Worm (Caenorhabditis elegans) whole organism, early embryonic: ENCODE measurements around the gene srlf-1.

Experiments used
- B0310.2 ChIP-seq: sonication (generic microtip); optimal IDR thresholded peaks from 2 replicates; lab custom pipeline; 2016; ENCODE audit warnings: mild to moderate bottlenecking, missing genetic modification characterization, missing compliant biosample characterization
- F13C5.2 ChIP-seq: sonication (generic microtip); optimal IDR thresholded peaks from 2 replicates; lab custom pipeline; 2017; ENCODE audit warnings: mild to moderate bottlenecking, missing genetic modification characterization, inconsistent platforms, missing compliant biosample characterization
- aly-1 ChIP-seq: sonication (generic microtip); optimal IDR thresholded peaks from 2 replicates; lab custom pipeline; 2016; ENCODE audit warnings: missing genetic modification characterization, missing compliant biosample characterization
- ama-1 ChIP-seq: fragments of 150-350 bp; optimal IDR thresholded peaks from 2 replicates; lab custom pipeline; 2014
- ceh-13 ChIP-seq: fragments of 200-800 bp; sonication (Bioruptor generic); optimal IDR thresholded peaks from 2 replicates; lab custom pipeline; 2018; ENCODE audit warnings: mild to moderate bottlenecking, missing genetic modification characterization, missing compliant biosample characterization
- ceh-36 ChIP-seq: sonication (generic microtip); optimal IDR thresholded peaks from 2 replicates; lab custom pipeline; 2016; ENCODE audit warnings: missing genetic modification characterization, inconsistent platforms, missing compliant biosample characterization
- ets-7 ChIP-seq: sonication (generic microtip); optimal IDR thresholded peaks from 2 replicates; lab custom pipeline; 2016; ENCODE audit warnings: missing genotype, missing genetic modification characterization, missing compliant biosample characterization
- flt-1 ChIP-seq: fragments of 200-800 bp; sonication (Bioruptor generic); IDR thresholded peaks from 2 replicates; pipeline ENCODE4 v1.3.6; 2022; ENCODE audit warnings: missing genetic modification characterization, missing compliant biosample characterization
- hmbx-1 ChIP-seq: sonication (generic microtip); optimal IDR thresholded peaks from 2 replicates; lab custom pipeline; 2016; ENCODE audit warnings: mild to moderate bottlenecking, missing genetic modification characterization, missing compliant biosample characterization
- hmg-4 ChIP-seq: fragments of 200-800 bp; sonication (Bioruptor generic); optimal IDR thresholded peaks from 2 replicates; lab custom pipeline; 2018; ENCODE audit warnings: mild to moderate bottlenecking, missing genetic modification characterization, missing compliant biosample characterization
- hnd-1 ChIP-seq: sonication (generic microtip); optimal IDR thresholded peaks from 2 replicates; lab custom pipeline; 2016; ENCODE audit warnings: missing genetic modification characterization, missing compliant biosample characterization
- pes-1 ChIP-seq: fragments of 200-800 bp; sonication (Bioruptor generic); IDR thresholded peaks from 2 replicates; pipeline ENCODE4 v1.3.6; 2022; ENCODE audit warnings: missing genetic modification reagents, missing genetic modification characterization, missing compliant biosample characterization
- scrt-1 ChIP-seq: fragments of 200-800 bp; sonication (Bioruptor generic); IDR thresholded peaks from 2 replicates; pipeline ENCODE4 v1.3.6; 2022; ENCODE audit warnings: missing genetic modification characterization, missing compliant biosample characterization
- sea-1 ChIP-seq: fragments of 200-800 bp; sonication (Bioruptor generic); conservative IDR thresholded peaks from 2 replicates; pipeline ENCODE4 v1.3.6; 2022; ENCODE audit warnings: missing genetic modification characterization, missing compliant biosample characterization
- tbx-11 ChIP-seq: fragments of 200-800 bp; sonication (Bioruptor generic); IDR thresholded peaks from 2 replicates; pipeline ENCODE4 v1.3.6; 2022; ENCODE audit warnings: missing genetic modification characterization, missing compliant biosample characterization
- tbx-37 ChIP-seq: fragments of 200-800 bp; sonication (Bioruptor generic); conservative IDR thresholded peaks from 2 replicates; pipeline ENCODE4 v1.3.6; 2022; ENCODE audit warnings: missing genetic modification reagents, missing genetic modification characterization, missing compliant biosample characterization
- tra-4 ChIP-seq: sonication (generic microtip); optimal IDR thresholded peaks from 2 replicates; lab custom pipeline; 2017; ENCODE audit warnings: missing genetic modification characterization, missing compliant biosample characterization

srlf-1 gene

ce11 chrII:7790324-7790898 lies at the start of gene srlf-1:
TSS of gene srlf-1 (plus strand) at chrII:7790591.
- TF ChIP-seq ama-1 = peak; percentile 68
- no peak for TF ChIP-seq tra-4 (tag; lab: Kevin White, UChicago)

ce11 chrII:7753500-7753899 lies 36.9 kb upstream of the srlf-1 start, which contains the start of gene trx-1:
TSS of gene trx-1 (minus strand) at chrII:7753600.
- no peak for TF ChIP-seq ceh-13 (GFP tag; lab: Kevin White, UChicago)
- TF ChIP-seq flt-1 (GFP tag; lab: Robert Waterston, UW) = no peak
- TF ChIP-seq hnd-1 (tag; lab: Kevin White, UChicago) = no peak
- TF ChIP-seq tra-4 (tag; lab: Kevin White, UChicago) = no peak
- no peak for TF ChIP-seq tbx-11 (GFP tag; lab: Robert Waterston, UW)
- no peak for TF ChIP-seq pes-1 (GFP tag; lab: Robert Waterston, UW)
- no peak for TF ChIP-seq hmg-4 (GFP tag; lab: Kevin White, UChicago)
- TF ChIP-seq hmbx-1 (tag; lab: Kevin White, UChicago) = no peak
- TF ChIP-seq F13C5.2 (tag; lab: Kevin White, UChicago) = no peak
- no peak for TF ChIP-seq sea-1 (GFP tag; lab: Robert Waterston, UW)
- no peak for TF ChIP-seq aly-1 (tag; lab: Kevin White, UChicago)
- no peak for TF ChIP-seq ets-7 (tag; lab: Kevin White, UChicago)
- no peak for TF ChIP-seq B0310.2
- no peak for TF ChIP-seq tbx-37
- TF ChIP-seq ama-1 = no peak
- no peak for TF ChIP-seq scrt-1 (GFP tag; lab: Robert Waterston, UW)
- TF ChIP-seq ceh-36 (tag; lab: Kevin White, UChicago) = no peak

ce11 chrII:7755116-7755571 lies 35.2 kb upstream of the srlf-1 start, which contains the start of the genes B0228.6 and B0228.1:
TSS of gene B0228.6 (minus strand) at chrII:7755166.
TSS of gene B0228.1 (plus strand) at chrII:7755343.
- TF ChIP-seq flt-1 (GFP tag; lab: Robert Waterston, UW) = no peak
- no peak for TF ChIP-seq ceh-36 (tag; lab: Kevin White, UChicago)
- TF ChIP-seq sea-1 (GFP tag; lab: Robert Waterston, UW) = no peak
- TF ChIP-seq tra-4 (tag; lab: Kevin White, UChicago) = no peak
- TF ChIP-seq scrt-1 (GFP tag; lab: Robert Waterston, UW) = no peak
- TF ChIP-seq ama-1 = no peak
- TF ChIP-seq tbx-11 (GFP tag; lab: Robert Waterston, UW) = no peak
- TF ChIP-seq hnd-1 (tag; lab: Kevin White, UChicago) = no peak
- TF ChIP-seq pes-1 (GFP tag; lab: Robert Waterston, UW) = no peak
- TF ChIP-seq tbx-37 = no peak
- TF ChIP-seq hmg-4 (GFP tag; lab: Kevin White, UChicago) = no peak
- TF ChIP-seq ets-7 (tag; lab: Kevin White, UChicago) = no peak
- TF ChIP-seq hmbx-1 (tag; lab: Kevin White, UChicago) = no peak
- TF ChIP-seq B0310.2 = no peak
- no peak for TF ChIP-seq F13C5.2 (tag; lab: Kevin White, UChicago)
- no peak for TF ChIP-seq ceh-13 (GFP tag; lab: Kevin White, UChicago)
- no peak for TF ChIP-seq aly-1 (tag; lab: Kevin White, UChicago)

- no peak for TF ChIP-seq tra-4 (tag; lab: Kevin White, UChicago)
- no peak for TF ChIP-seq ama-1
- TF ChIP-seq ceh-13 (GFP tag; lab: Kevin White, UChicago) = peak; percentile 45
- TF ChIP-seq hnd-1 (tag; lab: Kevin White, UChicago) = peak; percentile 20
- peak; percentile 69 for TF ChIP-seq scrt-1 (GFP tag; lab: Robert Waterston, UW)
- TF ChIP-seq tbx-11 (GFP tag; lab: Robert Waterston, UW) = peak; percentile 64
- TF ChIP-seq aly-1 (tag; lab: Kevin White, UChicago) = no peak
- no peak for TF ChIP-seq F13C5.2 (tag; lab: Kevin White, UChicago)
- TF ChIP-seq sea-1 (GFP tag; lab: Robert Waterston, UW) = peak; percentile 78
- TF ChIP-seq B0310.2 = no peak
- no peak for TF ChIP-seq pes-1 (GFP tag; lab: Robert Waterston, UW)
- no peak for TF ChIP-seq ets-7 (tag; lab: Kevin White, UChicago)
- no peak for TF ChIP-seq hmbx-1 (tag; lab: Kevin White, UChicago)
- TF ChIP-seq tbx-37 = peak; percentile 50; the same call in 1 of the 2 replicates
- no peak for TF ChIP-seq hmg-4 (GFP tag; lab: Kevin White, UChicago)
- no peak for TF ChIP-seq ceh-36 (tag; lab: Kevin White, UChicago)
- TF ChIP-seq flt-1 (GFP tag; lab: Robert Waterston, UW) = peak; percentile 52
Measured at ce11 chrII:7756810-7757209, 33.6 kb upstream of the srlf-1 start.

- TF ChIP-seq ceh-13 (GFP tag; lab: Kevin White, UChicago) = no peak
- no peak for TF ChIP-seq flt-1 (GFP tag; lab: Robert Waterston, UW)
- TF ChIP-seq scrt-1 (GFP tag; lab: Robert Waterston, UW) = no peak
- no peak for TF ChIP-seq ceh-36 (tag; lab: Kevin White, UChicago)
- no peak for TF ChIP-seq sea-1 (GFP tag; lab: Robert Waterston, UW)
- TF ChIP-seq hmg-4 (GFP tag; lab: Kevin White, UChicago) = no peak
- TF ChIP-seq B0310.2 = no peak
- no peak for TF ChIP-seq aly-1 (tag; lab: Kevin White, UChicago)
- no peak for TF ChIP-seq F13C5.2 (tag; lab: Kevin White, UChicago)
- TF ChIP-seq tbx-37 = no peak
- TF ChIP-seq hmbx-1 (tag; lab: Kevin White, UChicago) = no peak
- TF ChIP-seq ets-7 (tag; lab: Kevin White, UChicago) = no peak
- no peak for TF ChIP-seq pes-1 (GFP tag; lab: Robert Waterston, UW)
Measured at ce11 chrII:7758397-7759135, 31.8 kb upstream of the srlf-1 start, which contains the start of gene B0228.7. TSS of gene B0228.7 (minus strand) at chrII:7759023.

- TF ChIP-seq hmg-4 (GFP tag; lab: Kevin White, UChicago) (no peak), hmbx-1 (tag; lab: Kevin White, UChicago) (no peak), ceh-13 (GFP tag; lab: Kevin White, UChicago) (no peak)
Measured at ce11 chrII:7761440-7761839, 29.0 kb upstream of the srlf-1 start, which contains the start of gene B0228.8. TSS of gene B0228.8 (minus strand) at chrII:7761540.
